Fruit fly (Drosophila melanogaster) whole organism, embryonic: Measurements from ENCODE around the gene CG4730.

Source experiments
- Atf3 ChIP-seq: fragments of 200-800 bp; sonication (Bioruptor generic); optimal IDR thresholded peaks from 3 replicates; lab custom pipeline; 2016; ENCODE audit warnings: missing biosample characterization, missing genetic modification characterization
- BEAF-32 ChIP-seq: fragments of 200-800 bp; sonication (Bioruptor generic); optimal IDR thresholded peaks from 3 replicates; lab custom pipeline; 2017; ENCODE audit warnings: missing biosample characterization, missing genetic modification characterization, mild to moderate bottlenecking, moderate library complexity, missing genetic modification reagents
- CG1024 ChIP-seq: fragments of 200-800 bp; sonication (Bioruptor generic); IDR thresholded peaks from 2 replicates; pipeline ENCODE4 v1.3.6; 2022; ENCODE audit warnings: missing biosample characterization, missing genetic modification characterization
- CG10267 ChIP-seq: fragments of 200-800 bp; sonication (Bioruptor generic); optimal IDR thresholded peaks from 2 replicates; lab custom pipeline; 2018; ENCODE audit warnings: missing biosample characterization, mild to moderate bottlenecking, missing genetic modification characterization, moderate library complexity
- CG11723 ChIP-seq: fragments of 200-800 bp; sonication (Bioruptor generic); optimal IDR thresholded peaks from 2 replicates; lab custom pipeline; 2017; ENCODE audit warnings: missing biosample characterization, mild to moderate bottlenecking, missing genetic modification characterization
- CG12155 ChIP-seq: fragments of 200-800 bp; sonication (Bioruptor generic); optimal IDR thresholded peaks from 3 replicates; lab custom pipeline; 2016; ENCODE audit warnings: missing biosample characterization, missing genetic modification characterization
- CG12659 ChIP-seq: fragments of 200-800 bp; sonication (Bioruptor generic); optimal IDR thresholded peaks from 3 replicates; lab custom pipeline; 2017; ENCODE audit warnings: mild to moderate bottlenecking, missing biosample characterization, missing genetic modification reagents, missing genetic modification characterization
- CG14710 ChIP-seq: fragments of 200-800 bp; sonication (Bioruptor generic); optimal IDR thresholded peaks from 3 replicates; lab custom pipeline; 2019; ENCODE audit warnings: missing biosample characterization, mild to moderate bottlenecking, missing genetic modification characterization, moderate library complexity
- CG15696 ChIP-seq: fragments of 200-800 bp; sonication (Bioruptor generic); optimal IDR thresholded peaks from 2 replicates; lab custom pipeline; 2019; ENCODE audit warnings: missing biosample characterization, mild to moderate bottlenecking, missing genetic modification characterization, moderate library complexity
- CG16815 ChIP-seq: fragments of 200-800 bp; sonication (Bioruptor generic); optimal IDR thresholded peaks from 3 replicates; lab custom pipeline; 2017; ENCODE audit warnings: missing biosample characterization, mild to moderate bottlenecking, missing genetic modification characterization
- CG16863 ChIP-seq: fragments of 200-800 bp; sonication (Bioruptor generic); optimal IDR thresholded peaks from 3 replicates; lab custom pipeline; 2016; ENCODE audit warnings: missing biosample characterization, missing genetic modification characterization
- CG17385 ChIP-seq: fragments of 200-800 bp; sonication (Bioruptor generic); optimal IDR thresholded peaks from 3 replicates; lab custom pipeline; 2018; ENCODE audit warnings: missing biosample characterization, mild to moderate bottlenecking, missing genetic modification characterization
- CG18011 ChIP-seq: fragments of 200-800 bp; sonication (Bioruptor generic); optimal IDR thresholded peaks from 2 replicates; lab custom pipeline; 2017; ENCODE audit warnings: missing biosample characterization, missing genetic modification characterization, mild to moderate bottlenecking, moderate library complexity, missing genotype
- CG1832 ChIP-seq: fragments of 200-800 bp; sonication (Bioruptor generic); optimal IDR thresholded peaks from 2 replicates; lab custom pipeline; 2017; ENCODE audit warnings: missing biosample characterization, mild to moderate bottlenecking, missing genetic modification characterization, inconsistent platforms
- CG18619 ChIP-seq: fragments of 200-800 bp; sonication (Bioruptor generic); optimal IDR thresholded peaks from 3 replicates; lab custom pipeline; 2017; ENCODE audit warnings: missing biosample characterization, mild to moderate bottlenecking, missing genetic modification characterization
- CG2120 ChIP-seq: fragments of 200-800 bp; sonication (Bioruptor generic); optimal IDR thresholded peaks from 3 replicates; lab custom pipeline; 2016; ENCODE audit warnings: missing biosample characterization, missing genetic modification characterization
- CG31365 ChIP-seq: fragments of 200-800 bp; sonication (Bioruptor generic); optimal IDR thresholded peaks from 2 replicates; lab custom pipeline; 2018; ENCODE audit warnings: missing biosample characterization, mild to moderate bottlenecking, missing genetic modification characterization
- CG33557 ChIP-seq: fragments of 200-800 bp; sonication (Bioruptor generic); optimal IDR thresholded peaks from 2 replicates; lab custom pipeline; 2019; ENCODE audit warnings: missing biosample characterization, mild to moderate bottlenecking, missing genetic modification characterization, moderate library complexity
- CG4707 ChIP-seq: fragments of 200-800 bp; sonication (Bioruptor generic); optimal IDR thresholded peaks from 2 replicates; lab custom pipeline; 2018; ENCODE audit warnings: missing biosample characterization, mild to moderate bottlenecking, missing genetic modification characterization, moderate library complexity
- CG7745 ChIP-seq: fragments of 200-800 bp; sonication (Bioruptor generic); optimal IDR thresholded peaks from 2 replicates; lab custom pipeline; 2018; ENCODE audit warnings: missing biosample characterization, mild to moderate bottlenecking, missing genetic modification characterization, moderate library complexity
- CG9609 ChIP-seq: fragments of 200-800 bp; sonication (Bioruptor generic); optimal IDR thresholded peaks from 3 replicates; lab custom pipeline; 2016; ENCODE audit warnings: missing biosample characterization, missing genetic modification characterization
- Dfd ChIP-seq, 2 experiments: fragments of >200 bp; optimal IDR thresholded peaks; 2 replicates each; lab custom pipeline; 2017; ENCODE audit warnings: missing biosample characterization in 2 of 2, missing genetic modification characterization in 2 of 2
- Doc2 ChIP-seq: fragments of 200-800 bp; sonication (Bioruptor generic); IDR thresholded peaks from 2 replicates; pipeline ENCODE4 v1.3.6; 2022; ENCODE audit warnings: missing biosample characterization, missing genetic modification characterization
- Eip74EF ChIP-seq, 2 experiments: fragments of 200-800 bp in 1 of 2; fragments of >200 bp in 1 of 2; sonication (Bioruptor generic) in 1 of 2; optimal IDR thresholded peaks; 2 replicates each; lab custom pipeline; 2017 to 2019; ENCODE audit warnings: missing biosample characterization in 2 of 2, missing genetic modification characterization in 2 of 2, mild to moderate bottlenecking in 1 of 2, moderate library complexity in 1 of 2
- Gug ChIP-seq: fragments of 200-800 bp; sonication (Bioruptor generic); IDR thresholded peaks from 4 replicates; pipeline ENCODE4 v1.3.6; 2022; ENCODE audit warnings: missing biosample characterization, missing genetic modification characterization
- Hmr ChIP-seq: fragments of 200-800 bp; sonication (Bioruptor generic); optimal IDR thresholded peaks from 3 replicates; lab custom pipeline; 2017; ENCODE audit warnings: mild to moderate bottlenecking, missing biosample characterization, missing genetic modification reagents, missing genetic modification characterization
- Hr3 ChIP-seq: fragments of 200-800 bp; sonication (Bioruptor generic); optimal IDR thresholded peaks from 3 replicates; lab custom pipeline; 2016; ENCODE audit warnings: missing biosample characterization, missing genetic modification characterization
- Lpt ChIP-seq: fragments of >200 bp; optimal IDR thresholded peaks from 2 replicates; lab custom pipeline; 2018; ENCODE audit warnings: missing biosample characterization, missing genetic modification characterization
- Med ChIP-seq: fragments of 200-800 bp; sonication (Bioruptor generic); peaks from one replicate; lab custom pipeline; 2016; ENCODE audit warnings: missing biosample characterization, missing genetic modification characterization, mild to moderate bottlenecking, inconsistent platforms, moderate library complexity
- Meics ChIP-seq: fragments of 200-800 bp; sonication (Bioruptor generic); optimal IDR thresholded peaks from 2 replicates; lab custom pipeline; 2017; ENCODE audit warnings: missing biosample characterization, mild to moderate bottlenecking, missing genetic modification characterization
- Nf-YC ChIP-seq: fragments of 200-800 bp; optimal IDR thresholded peaks from 3 replicates; lab custom pipeline; 2019; ENCODE audit warnings: missing biosample characterization, mild to moderate bottlenecking, missing genetic modification characterization, moderate library complexity
- Oli ChIP-seq: fragments of 200-800 bp; sonication (Bioruptor generic); optimal IDR thresholded peaks from 2 replicates; lab custom pipeline; 2018; ENCODE audit warnings: missing biosample characterization, mild to moderate bottlenecking, missing genetic modification characterization, moderate library complexity
- Side ChIP-seq: fragments of 200-800 bp; sonication (Bioruptor generic); optimal IDR thresholded peaks from 2 replicates; lab custom pipeline; 2016; ENCODE audit warnings: missing biosample characterization, missing genetic modification characterization
- Taf1 ChIP-seq: fragments of 200-800 bp; sonication (Bioruptor generic); IDR thresholded peaks from 2 replicates; pipeline ENCODE4 v1.3.6; 2022; ENCODE audit warnings: missing biosample characterization, missing genetic modification characterization
- YL-1 ChIP-seq: fragments of 200-800 bp; sonication (Bioruptor generic); optimal IDR thresholded peaks from 3 replicates; lab custom pipeline; 2017; ENCODE audit warnings: missing biosample characterization, mild to moderate bottlenecking, missing genetic modification characterization
- bbx ChIP-seq: fragments of 200-800 bp; sonication (Bioruptor generic); IDR thresholded peaks from 2 replicates; pipeline ENCODE4 v1.3.6; 2022; ENCODE audit warnings: missing biosample characterization, missing genetic modification characterization; ENCODE audit not compliant: partially characterized antibody
- cg ChIP-seq: fragments of 200-800 bp; sonication (Bioruptor generic); optimal IDR thresholded peaks from 3 replicates; lab custom pipeline; 2019; ENCODE audit warnings: missing biosample characterization, mild to moderate bottlenecking, missing genetic modification characterization, moderate library complexity
- chif ChIP-seq, 2 experiments: fragments of 200-800 bp; sonication (Bioruptor generic); optimal IDR thresholded peaks; 3 replicates each; lab custom pipeline; 2016; ENCODE audit warnings: missing biosample characterization in 2 of 2, missing genetic modification characterization in 2 of 2
- da ChIP-seq: fragments of 200-800 bp; sonication (Bioruptor generic); optimal IDR thresholded peaks from 2 replicates; lab custom pipeline; 2016; ENCODE audit warnings: missing biosample characterization, missing genetic modification characterization
- eyg ChIP-seq: fragments of 200-800 bp; sonication (Bioruptor generic); optimal IDR thresholded peaks from 3 replicates; lab custom pipeline; 2016; ENCODE audit warnings: missing biosample characterization, missing genetic modification characterization
- fd3F ChIP-seq: fragments of 200-800 bp; sonication (Bioruptor generic); optimal IDR thresholded peaks from 2 replicates; lab custom pipeline; 2018; ENCODE audit warnings: missing biosample characterization, mild to moderate bottlenecking, missing genetic modification characterization, moderate library complexity
- fru ChIP-seq: fragments of >200 bp; optimal IDR thresholded peaks from 2 replicates; lab custom pipeline; 2017
- gfzf ChIP-seq: fragments of 200-800 bp; sonication (Bioruptor generic); optimal IDR thresholded peaks from 2 replicates; lab custom pipeline; 2016; ENCODE audit warnings: missing biosample characterization, mild to moderate bottlenecking, missing genetic modification characterization, moderate library complexity
- h ChIP-seq: fragments of >200 bp; optimal IDR thresholded peaks from 2 replicates; lab custom pipeline; 2017
- insv ChIP-seq, 2 experiments: fragments of 200-800 bp; sonication (Bioruptor generic); optimal IDR thresholded peaks; 3 replicates each; lab custom pipeline; 2016 to 2018; ENCODE audit warnings: missing biosample characterization in 2 of 2, missing genetic modification characterization in 2 of 2
- kah ChIP-seq: fragments of 200-800 bp; sonication (Bioruptor generic); optimal IDR thresholded peaks from 2 replicates; lab custom pipeline; 2018; ENCODE audit warnings: missing biosample characterization, mild to moderate bottlenecking, missing genetic modification characterization
- phol ChIP-seq: fragments of 200-800 bp; sonication (Bioruptor generic); optimal IDR thresholded peaks from 3 replicates; lab custom pipeline; 2018; ENCODE audit warnings: missing biosample characterization, mild to moderate bottlenecking, missing genetic modification characterization, moderate library complexity
- ranshi ChIP-seq: fragments of 200-800 bp; sonication (Bioruptor generic); IDR thresholded peaks from 2 replicates; pipeline ENCODE4 v1.3.6; 2022; ENCODE audit warnings: missing biosample characterization, missing genetic modification characterization
- repo ChIP-seq: fragments of 200-800 bp; sonication (Bioruptor generic); optimal IDR thresholded peaks from 2 replicates; lab custom pipeline; 2016; ENCODE audit warnings: missing biosample characterization, missing genetic modification characterization
- slbo ChIP-seq: fragments of 200-800 bp; sonication (Bioruptor generic); IDR thresholded peaks from 2 replicates; pipeline ENCODE4 v1.3.6; 2022; ENCODE audit warnings: missing biosample characterization, missing genetic modification characterization
- stwl ChIP-seq: fragments of 200-800 bp; sonication (Bioruptor generic); optimal IDR thresholded peaks from 3 replicates; lab custom pipeline; 2018; ENCODE audit warnings: missing biosample characterization, mild to moderate bottlenecking, missing genetic modification characterization, moderate library complexity

The CG4730 gene

DNA sequence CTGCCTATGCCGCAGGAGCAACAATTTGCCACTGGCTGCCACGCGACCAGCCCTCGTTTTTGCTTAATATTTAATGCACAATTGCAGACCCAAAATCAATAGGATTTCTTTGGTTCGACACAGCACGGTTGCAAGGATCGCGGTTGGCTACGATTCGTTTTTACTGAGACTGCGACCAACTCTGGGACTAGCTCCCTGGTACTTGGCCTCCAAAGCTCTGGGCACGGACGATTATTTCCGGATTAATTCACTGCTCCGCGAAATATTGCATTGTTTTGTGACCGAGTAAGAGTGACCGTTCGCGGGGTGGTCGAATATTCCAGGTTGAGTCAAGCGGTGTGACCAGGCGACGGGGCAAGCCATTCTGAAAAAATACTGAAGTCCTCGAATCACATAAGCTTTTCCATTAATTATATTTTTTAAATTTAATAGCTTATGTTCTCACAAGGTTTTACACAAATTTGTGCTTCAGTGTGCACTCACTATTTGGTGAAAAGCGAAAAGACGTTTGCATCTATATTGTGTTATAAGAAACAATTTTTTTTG, 17.4 kb downstream of the CG4730 start, which contains the start of gene Tnks (continued):
- no peak for TF ChIP-seq CG16863 (GFP tag; lab: Kevin White, UChicago)
- TF ChIP-seq Eip74EF (GFP tag; optimal IDR thresholded peaks at IDR 0.05; lab: Kevin White, UChicago): peak in 1 of 2 experiments; percentile 29
- TF ChIP-seq CG11723 (GFP tag; lab: Kevin White, UChicago): no peak
- TF ChIP-seq fd3F (GFP tag; lab: Kevin White, UChicago): no peak
- TF ChIP-seq ranshi (GFP tag; lab: Robert Waterston, UW): no peak
- no peak for TF ChIP-seq h (lab: Kevin White, UChicago)
- no peak for TF ChIP-seq fru (lab: Kevin White, UChicago)
- TF ChIP-seq CG9609 (GFP tag; lab: Kevin White, UChicago): no peak
- TF ChIP-seq Taf1 (GFP tag; lab: Robert Waterston, UW): no peak
- TF ChIP-seq Lpt (GFP tag; lab: Kevin White, UChicago): no peak
- TF ChIP-seq CG7745 (tag; lab: Kevin White, UChicago): peak; percentile 84
- TF ChIP-seq CG15696 (tag; lab: Kevin White, UChicago): no peak
- no peak for TF ChIP-seq phol (tag; lab: Kevin White, UChicago)
- no peak for TF ChIP-seq CG16815 (GFP tag; lab: Kevin White, UChicago)
- TF ChIP-seq Hr3: peak; percentile 0
- TF ChIP-seq CG2120 (GFP tag; lab: Kevin White, UChicago): no peak
- TF ChIP-seq gfzf (GFP tag; lab: Kevin White, UChicago): peak; percentile 83
- TF ChIP-seq Hmr: peak; percentile 32
- no peak for TF ChIP-seq eyg
- no peak for TF ChIP-seq Doc2
- no peak for TF ChIP-seq chif (GFP tag; optimal IDR thresholded peaks at IDR 0.05; lab: Kevin White, UChicago)
- TF ChIP-seq stwl (tag; lab: Kevin White, UChicago): peak; percentile 14
- no peak for TF ChIP-seq BEAF-32
- TF ChIP-seq CG31365 (tag; lab: Kevin White, UChicago): no peak
- TF ChIP-seq CG18011: no peak
- TF ChIP-seq CG12659 (GFP tag; lab: Kevin White, UChicago): no peak
- TF ChIP-seq CG4707 (GFP tag; lab: Kevin White, UChicago): no peak
- TF ChIP-seq Atf3 (GFP tag; lab: Kevin White, UChicago): no peak
- TF ChIP-seq Med (GFP tag; lab: Kevin White, UChicago): peak; percentile 6
- TF ChIP-seq Side: no peak
- no peak for TF ChIP-seq slbo (GFP tag; lab: Robert Waterston, UW)
- TF ChIP-seq CG1024 (GFP tag; lab: Robert Waterston, UW): 0 out of 2 replicates have a peak, but pooled peaks have one; percentile 19
- no peak for TF ChIP-seq repo (GFP tag; lab: Kevin White, UChicago)
- no peak for TF ChIP-seq kah
- no peak for TF ChIP-seq da (GFP tag; lab: Kevin White, UChicago)
- TF ChIP-seq CG14710 (tag; lab: Kevin White, UChicago): peak; percentile 42
- no peak for TF ChIP-seq Dfd (GFP tag; optimal IDR thresholded peaks at IDR 0.05; lab: Kevin White, UChicago)
- no peak for TF ChIP-seq insv (GFP tag; optimal IDR thresholded peaks at IDR 0.05; lab: Kevin White, UChicago)
- TF ChIP-seq Meics (GFP tag; lab: Kevin White, UChicago): no peak
- no peak for TF ChIP-seq Nf-YC
- TF ChIP-seq cg (GFP tag; lab: Kevin White, UChicago): no peak
- peak; percentile 26; the same call in 1 of the 2 replicates for TF ChIP-seq bbx (GFP tag; lab: Robert Waterston, UW)
- TF ChIP-seq CG18619 (GFP tag; lab: Kevin White, UChicago): peak; percentile 40
- no peak for TF ChIP-seq Oli (tag; lab: Kevin White, UChicago)
- TF ChIP-seq CG17385: no peak
- no peak for TF ChIP-seq CG33557 (GFP tag; lab: Kevin White, UChicago)
- TF ChIP-seq CG10267 (tag; lab: Kevin White, UChicago): no peak
- TF ChIP-seq YL-1: peak; percentile 2
- TF ChIP-seq Gug (GFP tag; lab: Robert Waterston, UW): no peak
- TF ChIP-seq CG12155 (GFP tag; lab: Kevin White, UChicago): no peak
- TF ChIP-seq CG1832 (GFP tag; lab: Kevin White, UChicago): no peak
